Worm (Caenorhabditis elegans) whole organism, mixed stage, embryonic: ENCODE data around the gene egl-9.
A peak's percentile ranks its signal among the peaks of the same experiment; 100 is the strongest.

ENCODE experiments used
- M03D4.4 ChIP-seq: sonication (generic microtip); optimal IDR thresholded peaks from 2 replicates; lab custom pipeline; 2017; ENCODE audit warnings: mild to moderate bottlenecking, missing genetic modification characterization, missing compliant biosample characterization
- blmp-1 ChIP-seq: fragments of 150-350 bp; optimal IDR thresholded peaks from 2 replicates; lab custom pipeline; 2014; ENCODE audit warnings: missing biosample characterization, missing genetic modification characterization
- ceh-39 ChIP-seq: fragments of 150-350 bp; optimal IDR thresholded peaks from 2 replicates; lab custom pipeline; 2014; ENCODE audit warnings: missing biosample characterization, missing genetic modification characterization
- ceh-43 ChIP-seq: fragments of 200-800 bp; sonication (Bioruptor generic); optimal IDR thresholded peaks from 2 replicates; lab custom pipeline; 2018; ENCODE audit warnings: mild to moderate bottlenecking, missing genetic modification characterization, moderate library complexity, missing compliant biosample characterization
- ceh-83 ChIP-seq: fragments of 200-800 bp; sonication (Bioruptor generic); optimal IDR thresholded peaks from 2 replicates; lab custom pipeline; 2018; ENCODE audit warnings: mild to moderate bottlenecking, missing genetic modification characterization, missing compliant biosample characterization
- ces-1 ChIP-seq: fragments of 150-350 bp; optimal IDR thresholded peaks from 2 replicates; lab custom pipeline; 2014; ENCODE audit warnings: missing biosample characterization, missing genetic modification reagents, missing genetic modification characterization
- cnd-1 ChIP-seq: fragments of 200-800 bp; sonication (Bioruptor generic); optimal IDR thresholded peaks from 2 replicates; lab custom pipeline; 2018; ENCODE audit warnings: mild to moderate bottlenecking, missing genetic modification characterization, missing compliant biosample characterization
- elt-1 ChIP-seq: sonication (generic microtip); optimal IDR thresholded peaks from 2 replicates; lab custom pipeline; 2017; ENCODE audit warnings: missing genetic modification characterization, mild to moderate bottlenecking, missing compliant biosample characterization, antibody characterized with exemption, moderate library complexity, borderline replicate concordance; ENCODE audit not compliant: insufficient read depth
- elt-3 ChIP-seq: fragments of 150-350 bp; optimal IDR thresholded peaks from 2 replicates; lab custom pipeline; 2014; ENCODE audit warnings: missing biosample characterization, missing genetic modification characterization
- flh-1 ChIP-seq: fragments of 200-800 bp; sonication (Bioruptor generic); optimal IDR thresholded peaks from 2 replicates; lab custom pipeline; 2018; ENCODE audit warnings: mild to moderate bottlenecking, missing genetic modification characterization, moderate library complexity, missing compliant biosample characterization
- ham-2 ChIP-seq: fragments of 200-800 bp; sonication (Bioruptor generic); optimal IDR thresholded peaks from 2 replicates; lab custom pipeline; 2018; ENCODE audit warnings: mild to moderate bottlenecking, missing genetic modification characterization, missing compliant biosample characterization
- hlh-1 ChIP-seq: fragments of 150-350 bp; optimal IDR thresholded peaks from 2 replicates; lab custom pipeline; 2014; ENCODE audit warnings: missing biosample characterization, missing genetic modification reagents, missing genetic modification characterization
- lin-13 ChIP-seq: fragments of 150-350 bp; optimal IDR thresholded peaks from 2 replicates; lab custom pipeline; 2014; ENCODE audit warnings: missing biosample characterization, missing genetic modification characterization
- lin-32 ChIP-seq: fragments of 200-800 bp; sonication (Bioruptor generic); optimal IDR thresholded peaks from 2 replicates; lab custom pipeline; 2018; ENCODE audit warnings: mild to moderate bottlenecking, missing genetic modification characterization, missing compliant biosample characterization
- lsy-2 ChIP-seq: fragments of 150-350 bp; optimal IDR thresholded peaks from 2 replicates; lab custom pipeline; 2014; ENCODE audit warnings: missing biosample characterization, missing genetic modification characterization
- mab-5 ChIP-seq: fragments of 150-350 bp; optimal IDR thresholded peaks from 2 replicates; lab custom pipeline; 2014; ENCODE audit warnings: missing biosample characterization, missing genetic modification characterization
- mls-2 ChIP-seq: sonication (generic microtip); optimal IDR thresholded peaks from 2 replicates; lab custom pipeline; 2016; ENCODE audit warnings: mild to moderate bottlenecking, missing genetic modification characterization, moderate library complexity, missing compliant biosample characterization
- nhr-12 ChIP-seq: fragments of 150-350 bp; optimal IDR thresholded peaks from 2 replicates; lab custom pipeline; 2014; ENCODE audit warnings: missing biosample characterization, missing genetic modification characterization
- nhr-2 ChIP-seq: fragments of 150-350 bp; optimal IDR thresholded peaks from 2 replicates; lab custom pipeline; 2014; ENCODE audit warnings: missing biosample characterization, missing genetic modification characterization
- nhr-28 ChIP-seq: fragments of 150-350 bp; optimal IDR thresholded peaks from 2 replicates; lab custom pipeline; 2014; ENCODE audit warnings: missing biosample characterization, missing genetic modification characterization
- pha-4 ChIP-seq: fragments of 150-350 bp; optimal IDR thresholded peaks from 2 replicates; lab custom pipeline; 2018; ENCODE audit warnings: missing biosample characterization, missing genetic modification reagents, missing genetic modification characterization
- sem-2 ChIP-seq: fragments of 200-800 bp; sonication (Bioruptor generic); optimal IDR thresholded peaks from 2 replicates; lab custom pipeline; 2018; ENCODE audit warnings: mild to moderate bottlenecking, missing genetic modification characterization, missing compliant biosample characterization
- snpc-4 ChIP-seq: fragments of 150-350 bp; optimal IDR thresholded peaks from 2 replicates; lab custom pipeline; 2014; ENCODE audit warnings: missing biosample characterization, missing genetic modification characterization
- sptf-1 ChIP-seq: sonication (generic microtip); optimal IDR thresholded peaks from 2 replicates; lab custom pipeline; 2017; ENCODE audit warnings: mild to moderate bottlenecking, missing genetic modification characterization, moderate library complexity, missing compliant biosample characterization
- tbx-8 ChIP-seq: fragments of 200-800 bp; sonication (Bioruptor generic); optimal IDR thresholded peaks from 2 replicates; lab custom pipeline; 2018; ENCODE audit warnings: mild to moderate bottlenecking, missing genetic modification characterization, moderate library complexity, missing compliant biosample characterization
- unc-120 ChIP-seq: sonication (generic microtip); optimal IDR thresholded peaks from 2 replicates; lab custom pipeline; 2017; ENCODE audit warnings: missing genetic modification characterization, missing compliant biosample characterization; ENCODE audit not compliant: poor library complexity, severe bottlenecking
- unc-39 ChIP-seq: fragments of 150-350 bp; optimal IDR thresholded peaks from 2 replicates; lab custom pipeline; 2014; ENCODE audit warnings: missing biosample characterization, missing genetic modification characterization
- unc-62 ChIP-seq: fragments of 150-350 bp; optimal IDR thresholded peaks from 2 replicates; lab custom pipeline; 2014; ENCODE audit warnings: missing biosample characterization, missing genetic modification reagents, missing genetic modification characterization
- zip-8 ChIP-seq: fragments of 150-350 bp; optimal IDR thresholded peaks from 2 replicates; lab custom pipeline; 2014; ENCODE audit warnings: missing biosample characterization, missing genetic modification characterization

The egl-9 gene

ce11 chrV:10478097-10478828 is 9.9 kb downstream of the egl-9 start, which contains the start of the genes crp-1 and Y32F6B.9:
Gene crp-1 (plus strand): TSS chrV:10478564.
Gene Y32F6B.9 (plus strand): TSS chrV:10478699.
- TF ChIP-seq sptf-1 (tag; lab: Kevin White, UChicago) (no peak), ham-2 (GFP tag; lab: Kevin White, UChicago) (peak; percentile 41), pha-4 (tag; lab: Kevin White, UChicago) (peak; percentile 25), ceh-39 (tag; lab: Kevin White, UChicago) (no peak)

ce11 chrV:10483995-10484394 is 15.7 kb downstream of the egl-9 start:
- TF ChIP-seq unc-62 (no peak), ceh-83 (no peak), ceh-39 (tag; lab: Kevin White, UChicago) (no peak), sem-2 (GFP tag; lab: Kevin White, UChicago) (no peak), lin-13 (no peak), cnd-1 (tag; lab: Kevin White, UChicago) (no peak), mls-2 (tag; lab: Kevin White, UChicago) (no peak), snpc-4 (tag; lab: Kevin White, UChicago) (no peak), lsy-2 (no peak), nhr-28 (no peak)
- TF ChIP-seq, all 35 proteins: peak for 0

ce11 chrV:10484640-10485039 is 16.3 kb downstream of the egl-9 start, which contains the start of gene Y32F6B.1:
Gene Y32F6B.1 (minus strand): TSS chrV:10484740.
- TF ChIP-seq nhr-28 = no peak
- no peak for TF ChIP-seq ham-2 (GFP tag; lab: Kevin White, UChicago)
- no peak for TF ChIP-seq lin-13
- no peak for TF ChIP-seq ceh-43 (GFP tag; lab: Kevin White, UChicago)
- no peak for TF ChIP-seq lin-32
- TF ChIP-seq elt-1 (tag; lab: Kevin White, UChicago) = no peak
- TF ChIP-seq unc-39 (tag; lab: Kevin White, UChicago) = no peak
- no peak for TF ChIP-seq nhr-12 (tag; lab: Kevin White, UChicago)
- TF ChIP-seq sptf-1 (tag; lab: Kevin White, UChicago) = no peak
- no peak for TF ChIP-seq ces-1
- TF ChIP-seq zip-8 (tag; lab: Kevin White, UChicago) = no peak
- no peak for TF ChIP-seq lsy-2
- no peak for TF ChIP-seq M03D4.4 (tag; lab: Kevin White, UChicago)
- TF ChIP-seq unc-62 = no peak
- TF ChIP-seq mls-2 (tag; lab: Kevin White, UChicago) = no peak
- no peak for TF ChIP-seq cnd-1 (tag; lab: Kevin White, UChicago)
- no peak for TF ChIP-seq flh-1 (GFP tag; lab: Kevin White, UChicago)
- TF ChIP-seq tbx-8 (GFP tag; lab: Kevin White, UChicago) = no peak

- TF ChIP-seq nhr-28 = no peak
- TF ChIP-seq lin-32 = no peak
- no peak for TF ChIP-seq mab-5 (tag; lab: Kevin White, UChicago)
- TF ChIP-seq lsy-2 = no peak
- TF ChIP-seq sptf-1 (tag; lab: Kevin White, UChicago) = no peak
- TF ChIP-seq sem-2 (GFP tag; lab: Kevin White, UChicago) = no peak
- TF ChIP-seq flh-1 (GFP tag; lab: Kevin White, UChicago) = no peak
- no peak for TF ChIP-seq M03D4.4 (tag; lab: Kevin White, UChicago)
- no peak for TF ChIP-seq unc-120 (tag; lab: Kevin White, UChicago)
- TF ChIP-seq ceh-43 (GFP tag; lab: Kevin White, UChicago) = no peak
- no peak for TF ChIP-seq nhr-2 (tag; lab: Kevin White, UChicago)
- TF ChIP-seq cnd-1 (tag; lab: Kevin White, UChicago) = no peak
- no peak for TF ChIP-seq snpc-4 (tag; lab: Kevin White, UChicago)
- no peak for TF ChIP-seq blmp-1 (tag; lab: Kevin White, UChicago)
Measured at ce11 chrV:10485389-10485788, 17.1 kb downstream of the egl-9 start.

- TF ChIP-seq nhr-28 (no peak), hlh-1 (tag; lab: Kevin White, UChicago) (no peak), unc-62 (no peak), elt-3 (no peak)
- TF ChIP-seq, all 35 proteins: peak for 0
Measured at ce11 chrV:10489998-10490397, 21.7 kb downstream of the egl-9 start, which contains the start of gene ncx-5. Gene ncx-5 (minus strand): TSS chrV:10490098.
